Worm (Caenorhabditis elegans): ENCODE measurements around the gene srx-90.

Gene srx-90

DNA sequence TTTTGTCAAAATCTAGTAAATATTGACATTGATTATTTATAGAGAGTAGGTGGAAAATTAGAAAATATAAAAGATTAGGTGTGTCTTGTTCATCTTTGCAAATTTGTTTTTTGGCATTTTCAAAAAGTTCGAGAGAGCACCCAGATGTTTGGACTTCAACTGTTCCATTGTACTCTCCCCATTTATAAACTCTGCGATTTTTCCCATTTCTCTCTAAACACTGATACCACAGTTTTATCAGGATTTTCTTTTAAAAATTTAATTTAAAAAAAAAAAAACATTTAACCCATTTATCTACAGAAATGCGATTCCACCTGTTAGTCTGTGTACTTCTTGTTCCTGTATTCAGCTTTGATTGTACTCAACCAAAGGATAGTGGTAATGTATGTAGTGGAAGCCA lies 32.1 kb downstream of the srx-90 start, which contains the start of gene tag-290:
TSS of gene tag-290 (plus strand) at position 301 of the 400 bp plus-strand sequence.
- TF ChIP-seq lsy-2 (tag; optimal IDR thresholded peaks at IDR 0.05) (no peak), hlh-1 (tag; optimal IDR thresholded peaks at IDR 0.05) (no peak), ztf-11 (tag; optimal IDR thresholded peaks at IDR 0.05) (no peak), ceh-83 (GFP tag; optimal IDR thresholded peaks at IDR 0.05) (no peak), flh-1 (GFP tag; optimal IDR thresholded peaks at IDR 0.05) (no peak), cnd-1 (tag; optimal IDR thresholded peaks at IDR 0.05) (no peak), ham-2 (GFP tag; optimal IDR thresholded peaks at IDR 0.05) (no peak)

- no peak for TF ChIP-seq tbx-8 (GFP tag; optimal IDR thresholded peaks at IDR 0.05)
- TF ChIP-seq unc-62 (GFP tag; optimal IDR thresholded peaks at IDR 0.05): no peak
- no peak for TF ChIP-seq nhr-12 (tag; optimal IDR thresholded peaks at IDR 0.05)
- no peak for TF ChIP-seq ces-1 (GFP tag; optimal IDR thresholded peaks at IDR 0.05)
- TF ChIP-seq elt-1 (tag; optimal IDR thresholded peaks at IDR 0.05; ENCODE audit: borderline replicate concordance, insufficient read depth): peak; percentile 67
Observed at ce11 chrV:11614805-11615497, 34.0 kb downstream of the srx-90 start.

- TF ChIP-seq bed-3 (GFP tag; optimal IDR thresholded peaks at IDR 0.05) (no peak), drap-1 (GFP tag; optimal IDR thresholded peaks at IDR 0.05) (no peak), ces-1 (GFP tag; optimal IDR thresholded peaks at IDR 0.05) (no peak), sem-2 (GFP tag; optimal IDR thresholded peaks at IDR 0.05) (no peak), M03D4.4 (tag; optimal IDR thresholded peaks at IDR 0.05) (no peak), nhr-237 (tag; optimal IDR thresholded peaks at IDR 0.05) (no peak), lsy-2 (tag; optimal IDR thresholded peaks at IDR 0.05) (no peak), flh-1 (GFP tag; optimal IDR thresholded peaks at IDR 0.05) (no peak), ceh-39 (tag; optimal IDR thresholded peaks at IDR 0.05) (no peak), ceh-43 (GFP tag; optimal IDR thresholded peaks at IDR 0.05) (no peak), blmp-1 (tag; optimal IDR thresholded peaks at IDR 0.05) (no peak), mls-2 (tag; optimal IDR thresholded peaks at IDR 0.05) (no peak), elt-3 (tag; optimal IDR thresholded peaks at IDR 0.05) (no peak), ceh-83 (GFP tag; optimal IDR thresholded peaks at IDR 0.05) (no peak), sptf-1 (tag; optimal IDR thresholded peaks at IDR 0.05) (no peak), elt-1 (tag; optimal IDR thresholded peaks at IDR 0.05; ENCODE audit: borderline replicate concordance, insufficient read depth) (no peak), unc-120 (tag; optimal IDR thresholded peaks at IDR 0.05; ENCODE audit: poor library complexity, severe bottlenecking) (no peak), hlh-1 (tag; optimal IDR thresholded peaks at IDR 0.05) (no peak), nhr-2 (tag; optimal IDR thresholded peaks at IDR 0.05) (no peak), unc-39 (tag; optimal IDR thresholded peaks at IDR 0.05) (no peak)
Observed at ce11 chrV:11615948-11616681, 35.2 kb downstream of the srx-90 start, which contains the start of gene nlp-24. nlp-24 (plus strand) TSS chrV:11616376.

DNA sequence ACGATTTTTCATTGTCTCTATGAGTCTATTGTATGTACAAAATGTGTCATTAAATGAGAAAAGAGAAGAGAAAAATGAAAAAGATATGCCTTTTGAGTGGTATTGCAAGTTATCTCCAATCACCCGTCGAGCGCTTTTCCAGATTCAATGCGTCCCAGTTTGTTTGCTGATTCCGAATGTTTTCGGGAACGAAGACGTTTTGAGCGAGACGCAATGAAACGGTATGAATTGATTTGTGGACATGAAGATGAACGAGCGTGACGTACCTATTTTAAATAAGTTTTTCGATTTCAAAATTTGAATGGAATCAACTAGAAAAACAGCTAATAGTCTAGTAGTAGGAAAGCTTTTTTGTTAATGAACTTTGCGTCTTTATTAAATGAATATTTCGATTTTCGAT lies 35.9 kb downstream of the srx-90 start:
- TF ChIP-seq lin-13 (tag; optimal IDR thresholded peaks at IDR 0.05): no peak
- TF ChIP-seq ceh-43 (GFP tag; optimal IDR thresholded peaks at IDR 0.05): no peak
- TF ChIP-seq drap-1 (GFP tag; optimal IDR thresholded peaks at IDR 0.05): no peak
- TF ChIP-seq mab-5 (tag; optimal IDR thresholded peaks at IDR 0.05): no peak
- TF ChIP-seq nhr-2 (tag; optimal IDR thresholded peaks at IDR 0.05): no peak
- no peak for TF ChIP-seq elt-3 (tag; optimal IDR thresholded peaks at IDR 0.05)
- TF ChIP-seq sem-2 (GFP tag; optimal IDR thresholded peaks at IDR 0.05): no peak
- no peak for TF ChIP-seq nhr-28 (tag; optimal IDR thresholded peaks at IDR 0.05)
- no peak for TF ChIP-seq elt-1 (tag; optimal IDR thresholded peaks at IDR 0.05; ENCODE audit: borderline replicate concordance, insufficient read depth)
- TF ChIP-seq nhr-12 (tag; optimal IDR thresholded peaks at IDR 0.05): no peak
- no peak for TF ChIP-seq flh-1 (GFP tag; optimal IDR thresholded peaks at IDR 0.05)
- no peak for TF ChIP-seq snpc-4 (tag; optimal IDR thresholded peaks at IDR 0.05)
- TF ChIP-seq unc-39 (tag; optimal IDR thresholded peaks at IDR 0.05): no peak
- TF ChIP-seq nhr-237 (tag; optimal IDR thresholded peaks at IDR 0.05): no peak

DNA sequence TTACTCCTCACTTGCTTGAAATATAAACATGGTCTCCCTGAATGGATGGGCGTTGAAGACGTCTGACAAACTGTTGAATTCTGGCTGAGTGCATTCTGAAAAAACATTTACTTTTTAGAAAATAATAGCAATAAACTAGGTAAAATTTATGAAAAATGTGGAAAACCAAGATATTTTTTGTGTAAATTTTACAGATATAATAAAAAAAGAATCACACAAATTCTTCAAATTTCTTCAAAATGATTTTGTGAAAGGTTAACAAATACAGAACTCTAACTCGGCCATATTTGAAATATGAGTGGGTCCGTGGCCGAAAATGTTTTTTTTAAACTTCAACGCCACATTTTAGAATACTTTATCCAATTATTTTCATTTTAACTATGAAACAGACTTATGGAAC lies 37.2 kb downstream of the srx-90 start, which contains the start of gene glb-15:
TSS of gene glb-15 (minus strand) at position 101 of the 400 bp plus-strand sequence.
- TF ChIP-seq unc-120 (tag; optimal IDR thresholded peaks at IDR 0.05; ENCODE audit: poor library complexity, severe bottlenecking) (no peak), lsy-2 (tag; optimal IDR thresholded peaks at IDR 0.05) (no peak), cnd-1 (tag; optimal IDR thresholded peaks at IDR 0.05) (no peak), nhr-237 (tag; optimal IDR thresholded peaks at IDR 0.05) (no peak), blmp-1 (tag; optimal IDR thresholded peaks at IDR 0.05) (no peak), ceh-39 (tag; optimal IDR thresholded peaks at IDR 0.05) (no peak), unc-39 (tag; optimal IDR thresholded peaks at IDR 0.05) (no peak), lin-32 (GFP tag; optimal IDR thresholded peaks at IDR 0.05) (no peak)
